Fruit fly (Drosophila melanogaster) S2 (cell line): ENCODE data around the gene CG14106.

Experiments used
- CG8478 ChIP-seq: fragments of >200 bp; optimal IDR thresholded peaks from 2 replicates; lab custom pipeline; 2018
- CTCF ChIP-seq, 2 experiments: fragments of >200 bp; optimal IDR thresholded peaks; 2 replicates each; lab custom pipeline; 2018

The CG14106 gene

DNA sequence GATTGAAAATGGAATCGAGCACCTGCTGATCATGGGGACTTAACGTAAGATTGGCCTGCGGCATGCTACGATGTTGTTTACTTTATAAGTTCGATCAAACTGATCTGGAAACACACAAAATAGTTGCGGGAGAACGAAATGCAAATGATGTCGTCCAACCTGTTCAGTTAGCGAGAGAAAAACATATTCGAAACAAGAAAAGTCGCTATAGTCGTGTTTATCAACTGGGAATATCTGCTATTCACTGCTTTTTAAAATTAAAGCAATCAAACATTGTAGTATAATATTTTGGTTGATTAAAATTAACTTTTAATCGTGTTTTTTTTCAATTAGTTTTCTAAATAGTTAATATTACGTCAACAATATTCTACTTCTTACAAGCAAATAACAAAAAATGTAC is 1.1 kb upstream of the CG14106 start, which contains the start of gene CG14105:
Gene CG14105 (minus strand): TSS at position 101 of the 400 bp plus-strand sequence.
- TF ChIP-seq CG8478 (no peak), CTCF (optimal IDR thresholded peaks at IDR 0.05; lab: Kevin White, UChicago) (no peak)

DNA sequence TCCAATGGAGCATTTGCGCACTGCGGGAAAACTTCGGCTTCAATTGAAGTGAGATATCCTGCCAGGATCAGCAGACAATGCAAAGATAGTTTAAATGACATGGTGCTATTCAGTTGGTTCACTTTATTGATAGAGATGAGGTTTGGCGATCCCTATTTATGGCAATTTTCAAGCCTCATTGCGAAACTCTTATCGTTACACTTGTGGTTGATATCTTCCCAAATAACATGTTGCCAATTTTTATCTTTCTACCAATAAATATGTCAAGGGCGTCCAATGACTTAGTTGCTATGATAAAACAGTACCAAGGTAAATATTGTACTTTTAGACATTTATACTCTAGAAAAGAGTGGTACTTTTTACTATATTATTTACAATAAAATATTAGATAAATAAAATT is 1.4 kb downstream of the CG14106 start, which contains the start of gene CG33263:
Gene CG33263 (minus strand): TSS at position 101 of the 400 bp plus-strand sequence.
- TF ChIP-seq CG8478 = no peak
- no peak for TF ChIP-seq CTCF (optimal IDR thresholded peaks at IDR 0.05; lab: Kevin White, UChicago)

DNA sequence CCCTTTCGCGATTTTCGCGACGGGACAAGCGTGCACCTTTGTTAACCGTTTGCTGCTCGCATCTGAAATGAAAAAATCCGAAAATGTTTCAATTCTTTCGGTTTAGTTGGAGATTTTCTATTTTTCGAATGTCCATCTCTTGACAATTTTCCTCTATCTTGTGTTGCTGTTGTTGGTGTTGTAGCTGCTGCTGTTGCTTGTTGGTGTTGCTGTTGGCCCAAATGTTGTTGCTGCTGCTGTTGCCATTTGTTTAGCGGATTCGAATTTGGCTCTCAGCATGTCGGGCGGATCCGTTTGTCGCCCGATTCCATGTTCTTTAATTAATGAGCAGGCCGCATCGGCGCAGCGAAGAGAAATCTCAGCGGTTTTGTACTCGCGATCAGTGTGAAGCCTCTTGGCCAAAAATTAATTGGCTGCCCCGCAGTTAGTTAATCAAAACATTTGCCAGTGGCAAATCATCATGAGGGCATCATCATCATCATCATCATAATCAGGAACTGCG is 3.1 kb downstream of the CG14106 start, which contains the start of gene CG32121:
Gene CG32121 (minus strand): TSS at position 51 of the 502 bp plus-strand sequence.
- TF ChIP-seq CTCF (optimal IDR thresholded peaks at IDR 0.05; lab: Kevin White, UChicago) (no peak), CG8478 (no peak)

DNA sequence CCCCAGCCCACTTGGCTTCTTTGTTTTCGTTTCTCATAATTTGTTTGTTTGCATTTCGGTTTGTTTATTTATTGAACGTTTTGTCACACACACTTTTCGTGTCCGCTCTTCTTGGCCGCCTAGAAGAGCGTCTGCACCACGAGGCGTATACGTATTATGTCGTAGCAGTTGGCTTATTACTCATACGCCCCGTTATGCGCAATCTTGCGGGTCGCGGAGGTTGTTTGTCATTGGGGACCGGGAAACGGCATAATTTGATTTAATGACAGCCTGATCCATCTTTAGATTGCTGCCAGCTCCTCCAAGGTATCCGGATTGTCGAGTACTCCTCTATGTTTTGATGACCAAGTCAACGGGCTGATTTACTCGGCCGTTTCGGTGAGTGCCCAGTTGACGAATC is 5.3 kb downstream of the CG14106 start:
- no peak for TF ChIP-seq CTCF (optimal IDR thresholded peaks at IDR 0.05; lab: Kevin White, UChicago)
- no peak for TF ChIP-seq CG8478

DNA sequence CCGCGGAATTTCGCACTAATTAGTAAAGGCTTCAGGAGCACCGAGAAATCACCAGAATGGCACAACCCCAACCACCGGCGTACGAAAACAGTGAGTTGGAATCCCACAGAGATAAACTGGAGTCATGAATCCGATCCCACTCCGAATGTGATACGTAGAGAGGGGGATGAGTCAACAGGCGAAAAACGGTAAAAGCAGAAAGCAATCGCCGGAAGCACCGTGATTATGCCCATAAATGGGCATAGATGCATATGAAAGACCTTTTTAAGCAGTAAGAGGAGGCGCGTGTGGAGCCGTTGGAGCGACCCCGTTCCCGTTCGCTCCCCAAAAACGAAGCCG is 12.6 kb downstream of the CG14106 start:
- TF ChIP-seq CTCF (optimal IDR thresholded peaks at IDR 0.05; lab: Kevin White, UChicago) (no peak), CG8478 (no peak)

DNA sequence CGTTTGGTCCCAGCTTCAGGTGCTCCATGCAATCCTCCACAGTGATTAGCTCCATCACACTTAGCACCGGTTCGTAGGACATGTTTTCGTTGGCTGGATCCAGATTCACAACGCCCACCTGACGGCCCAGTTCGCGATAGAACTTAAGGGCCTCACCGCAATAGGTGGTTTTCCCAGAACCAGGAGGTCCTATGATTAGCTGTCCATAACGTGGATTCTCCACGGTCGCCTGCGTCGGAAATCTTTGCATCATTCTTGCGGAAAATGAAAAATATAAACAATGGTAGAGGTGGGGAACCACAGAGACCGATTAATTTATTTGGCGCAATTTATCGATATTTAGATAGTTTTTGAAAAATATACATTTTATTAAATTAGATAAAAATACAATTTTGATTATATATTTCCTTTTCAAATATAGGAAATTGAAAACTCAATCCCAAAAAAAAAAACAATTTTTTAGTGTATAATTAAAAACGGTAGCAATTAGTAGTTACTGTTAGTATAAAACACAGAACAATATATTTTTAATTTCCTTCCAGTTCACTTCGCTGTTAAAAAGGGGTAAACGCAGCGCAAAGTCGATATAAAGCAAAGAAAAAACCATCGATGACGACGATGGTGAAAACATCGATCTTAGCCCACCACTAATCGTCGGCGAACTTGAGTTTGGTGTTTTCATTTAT is 13.1 kb downstream of the CG14106 start, which contains the start of the genes CG10222 and flr:
Gene CG10222 (minus strand): TSS at position 254 of the 686 bp plus-strand sequence.
Gene flr (plus strand): TSS at position 644 of the 686 bp plus-strand sequence.
- TF ChIP-seq CG8478 (no peak), CTCF (optimal IDR thresholded peaks at IDR 0.05; lab: Kevin White, UChicago) (no peak)

DNA sequence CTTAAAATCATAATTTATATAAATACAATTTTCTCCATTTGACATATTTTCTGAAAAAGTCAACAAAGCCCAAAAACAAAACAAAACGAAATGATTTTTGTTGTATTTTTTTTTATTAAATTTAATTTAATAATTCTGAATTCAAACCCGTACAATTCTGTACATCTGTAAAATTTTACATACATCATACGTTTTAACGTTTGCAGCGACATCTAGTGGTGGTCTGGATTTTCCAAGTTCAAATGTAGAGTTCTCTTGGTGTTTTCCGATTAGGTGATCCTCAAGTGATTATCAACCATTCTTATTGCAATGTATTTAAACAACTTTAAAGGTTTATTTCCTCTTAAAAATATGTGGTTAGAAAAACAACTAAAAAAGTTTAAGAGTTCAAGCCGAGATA is 14.5 kb downstream of the CG14106 start:
- no peak for TF ChIP-seq CG8478
- peak; percentile 81 to 96 for TF ChIP-seq CTCF (optimal IDR thresholded peaks at IDR 0.05; lab: Kevin White, UChicago)

DNA sequence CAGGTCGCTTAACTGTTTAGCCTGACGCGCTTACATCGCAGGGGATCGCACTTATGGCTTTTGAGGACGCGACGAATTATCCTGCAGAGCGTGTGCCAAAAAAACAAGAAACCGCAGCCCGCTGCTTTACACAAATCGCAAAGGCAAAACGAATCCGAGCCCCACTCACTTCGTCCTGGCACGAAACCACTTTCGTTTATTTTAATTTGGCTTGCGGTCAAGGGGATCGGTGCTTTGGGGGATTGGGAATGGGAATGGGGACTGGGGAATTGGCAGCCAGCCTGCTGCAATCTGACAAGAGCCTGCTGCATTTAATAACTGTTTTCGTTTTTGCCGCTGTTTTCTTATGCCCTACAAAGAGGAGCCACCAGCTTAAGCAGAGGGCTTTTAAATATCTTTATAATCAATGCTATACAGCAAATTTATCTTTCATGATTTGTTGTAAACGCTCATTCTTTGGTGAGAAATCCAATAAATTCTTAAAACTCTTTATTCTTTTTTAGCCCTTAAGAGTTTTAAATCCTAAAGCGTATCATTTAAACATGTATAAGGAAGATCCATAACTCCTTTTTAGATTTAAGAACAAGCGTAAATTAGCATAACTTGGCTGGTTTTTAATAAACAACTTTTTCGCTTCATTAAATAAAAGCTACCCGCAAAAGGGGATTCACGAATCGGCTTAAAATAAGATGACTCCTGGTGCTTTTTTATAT is 15.5 kb downstream of the CG14106 start:
- TF ChIP-seq CG8478 (no peak), CTCF (optimal IDR thresholded peaks at IDR 0.05; lab: Kevin White, UChicago) (no peak)

DNA sequence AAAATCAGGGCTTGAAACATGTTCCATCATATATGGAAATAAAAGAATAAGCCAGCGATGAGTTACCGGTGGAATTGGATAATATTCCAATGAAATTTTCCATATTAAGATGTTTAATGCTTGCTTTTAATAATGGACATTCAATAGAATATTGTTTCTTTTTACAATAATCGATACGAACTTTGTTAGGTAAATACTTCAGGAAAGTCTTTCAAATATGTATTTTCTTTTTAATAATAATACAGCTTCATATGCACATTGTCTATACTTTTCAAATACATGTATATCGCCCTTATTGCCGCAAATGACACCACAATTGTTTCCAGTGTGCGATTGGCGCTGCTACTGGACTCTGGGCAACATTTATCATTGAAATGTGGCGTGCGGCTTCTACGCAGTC is 18.6 kb downstream of the CG14106 start:
- TF ChIP-seq CG8478 (no peak), CTCF (optimal IDR thresholded peaks at IDR 0.05; lab: Kevin White, UChicago) (no peak)

DNA sequence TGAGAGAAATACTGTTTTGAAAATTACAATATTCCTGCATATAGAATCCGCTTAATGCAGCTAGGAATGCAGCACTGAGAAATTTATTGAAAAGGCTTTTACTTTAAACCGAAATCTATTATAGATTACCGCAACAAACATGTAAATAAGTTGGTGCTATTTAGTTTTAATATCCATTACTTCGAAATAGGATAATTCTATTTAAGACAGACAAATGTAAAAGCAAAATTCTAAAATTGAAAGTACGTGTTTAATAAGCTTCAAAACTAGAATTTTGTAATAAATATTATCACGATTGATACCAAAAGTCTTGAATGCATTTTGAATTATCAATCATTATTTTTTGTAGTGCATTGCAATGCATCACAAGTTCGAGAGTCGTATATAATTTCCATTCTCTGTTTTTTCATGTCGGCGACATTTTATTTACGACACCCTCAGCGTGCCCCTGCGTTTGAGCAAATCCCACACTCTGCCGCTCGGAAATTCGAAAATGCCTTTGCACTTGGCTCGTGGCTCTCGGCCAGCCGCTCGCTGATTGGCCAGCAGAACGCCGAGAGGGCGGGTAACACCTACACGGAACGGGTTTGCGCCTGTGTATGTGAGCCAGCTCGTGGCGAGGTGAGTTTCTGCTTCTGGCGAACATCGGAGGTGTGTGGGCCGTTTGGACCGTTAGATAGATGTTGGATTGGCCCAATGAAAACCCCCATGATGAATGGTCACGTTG is 22.2 kb downstream of the CG14106 start:
- TF ChIP-seq CG8478 = no peak
- no peak for TF ChIP-seq CTCF (optimal IDR thresholded peaks at IDR 0.05; lab: Kevin White, UChicago)

DNA sequence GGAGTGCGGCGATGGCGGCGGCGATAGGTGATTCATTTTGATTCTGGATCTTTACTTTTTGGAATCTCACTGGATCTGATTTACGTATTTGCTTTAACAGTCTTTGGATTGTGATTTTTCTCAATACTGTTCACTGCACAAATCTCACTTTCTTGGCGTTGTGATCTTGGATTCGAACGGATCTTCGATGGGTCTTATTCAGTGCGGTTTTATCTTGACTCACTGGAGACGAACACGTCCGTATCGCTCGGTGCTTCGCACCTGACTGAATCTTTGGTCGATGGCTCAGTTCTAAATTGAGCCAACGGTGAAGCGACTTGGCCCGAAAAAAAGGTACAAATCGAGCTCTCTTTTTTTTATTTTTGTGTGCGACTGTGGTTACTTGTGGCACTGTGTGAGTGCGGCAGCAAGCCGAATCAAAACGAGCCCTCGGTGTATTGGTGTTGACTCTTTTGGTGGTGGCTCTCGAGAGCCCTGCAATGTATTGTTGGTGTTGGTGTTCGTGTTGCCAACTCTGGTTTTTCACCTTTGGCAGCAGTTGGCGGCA is 24.5 kb downstream of the CG14106 start, which contains the start of gene sens:
Gene sens (minus strand): TSS at position 254 of the 547 bp plus-strand sequence.
- TF ChIP-seq CG8478 (no peak), CTCF (optimal IDR thresholded peaks at IDR 0.05; lab: Kevin White, UChicago) (no peak)

DNA sequence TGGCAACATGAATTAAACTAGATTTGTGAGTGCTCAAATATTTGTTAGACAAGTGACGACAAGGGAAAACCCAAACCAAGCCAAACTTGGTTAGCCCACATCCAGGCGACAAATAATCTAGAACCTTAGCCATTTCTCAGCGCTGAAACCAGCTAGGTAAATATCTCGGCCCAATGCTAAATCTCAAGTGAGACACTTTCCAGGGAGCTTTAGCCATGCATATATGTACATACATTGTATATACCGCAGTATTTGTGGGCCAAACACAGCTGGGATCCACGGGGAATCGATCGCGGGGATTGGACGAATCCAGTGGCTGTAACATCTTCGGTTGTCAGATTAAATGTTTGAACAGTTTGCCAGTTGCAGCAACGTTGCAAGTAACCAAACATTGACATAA is 27.8 kb downstream of the CG14106 start:
- no peak for TF ChIP-seq CG8478
- TF ChIP-seq CTCF (optimal IDR thresholded peaks at IDR 0.05; lab: Kevin White, UChicago) = no peak

DNA sequence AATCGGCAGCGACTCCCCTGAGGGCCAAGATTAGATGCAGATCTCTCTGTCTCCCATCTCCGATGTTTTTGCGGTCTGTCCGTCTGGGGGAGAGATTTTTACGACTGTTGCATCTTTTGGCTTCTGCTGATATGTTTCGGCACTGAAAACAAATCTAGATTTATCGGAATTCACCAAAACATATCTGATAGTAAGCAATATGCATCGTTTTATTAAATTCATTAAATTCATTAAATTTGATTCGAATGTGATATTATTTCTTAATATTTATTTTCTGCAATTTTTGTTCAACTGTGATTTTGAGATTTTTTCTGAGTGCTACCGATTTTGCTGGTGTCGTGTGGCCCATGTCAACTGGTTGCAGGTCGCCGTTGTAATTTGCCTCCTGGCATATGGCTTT is 31.9 kb downstream of the CG14106 start:
- TF ChIP-seq CTCF (optimal IDR thresholded peaks at IDR 0.05; lab: Kevin White, UChicago) = no peak
- TF ChIP-seq CG8478 = no peak

DNA sequence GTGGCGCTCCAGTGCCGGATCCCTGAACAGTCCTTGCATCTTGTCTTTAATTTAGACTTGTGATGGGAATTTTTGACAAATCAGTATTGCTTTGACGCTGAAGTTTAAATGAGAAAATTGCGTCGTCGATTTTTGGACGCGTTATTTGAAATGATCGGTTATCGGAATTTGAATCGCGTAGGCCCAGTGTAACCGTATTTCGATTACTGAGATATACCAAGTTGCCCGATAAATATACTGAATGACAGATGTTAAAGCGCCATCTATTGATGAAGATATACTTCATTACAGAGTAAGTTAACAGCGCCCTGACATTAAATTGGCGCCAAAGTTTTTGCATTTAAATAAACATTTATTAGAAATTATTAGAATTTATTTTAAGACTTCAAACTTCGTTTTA is 35.6 kb downstream of the CG14106 start, which contains the start of gene Poc1:
Gene Poc1 (minus strand): TSS at position 173 of the 400 bp plus-strand sequence.
- TF ChIP-seq CTCF (optimal IDR thresholded peaks at IDR 0.05; lab: Kevin White, UChicago) (peak; percentile 91 to 92), CG8478 (no peak)

DNA sequence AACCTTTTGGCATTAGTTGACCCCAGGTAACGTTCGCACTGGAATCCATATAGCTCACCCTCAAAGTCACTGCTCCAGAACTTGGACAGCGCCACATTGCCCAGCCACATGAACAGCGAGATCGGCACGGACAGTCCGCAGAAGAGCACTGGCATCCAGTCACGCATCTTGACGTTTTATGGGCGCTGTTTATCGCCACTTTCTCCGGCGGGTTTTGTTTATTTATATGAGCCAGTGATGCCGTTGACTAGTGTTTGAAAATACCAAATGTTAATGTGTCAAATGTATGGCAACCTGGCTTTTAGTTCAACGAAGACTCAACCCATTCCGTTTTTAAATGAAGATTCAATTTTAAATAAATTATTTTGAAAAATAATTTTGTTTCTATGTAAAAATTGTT is 37.9 kb downstream of the CG14106 start, which contains the start of gene CG10171:
Gene CG10171 (minus strand): TSS at position 300 of the 400 bp plus-strand sequence.
- TF ChIP-seq CTCF (optimal IDR thresholded peaks at IDR 0.05; lab: Kevin White, UChicago) = peak; percentile 33 to 54
- TF ChIP-seq CG8478 = no peak
